Worm (Caenorhabditis elegans) whole organism, L1 larva: Measurements from ENCODE around the gene Y61B8A.6.

Experiments
- grh-1 ChIP-seq: fragments of 200-800 bp; sonication (Bioruptor generic); IDR thresholded peaks from 2 replicates; pipeline ENCODE4 v1.3.6; 2022; ENCODE audit warnings: missing genetic modification reagents, missing genetic modification characterization, missing compliant biosample characterization
- lin-15B ChIP-seq: fragments of 150-350 bp; sonication (generic microtip); optimal IDR thresholded peaks from 3 replicates; lab custom pipeline; 2014; ENCODE audit warnings: missing biosample characterization, missing genetic modification characterization
- snpc-4 ChIP-seq: fragments of 150-350 bp; optimal IDR thresholded peaks from 2 replicates; lab custom pipeline; 2014; ENCODE audit warnings: missing biosample characterization, missing genetic modification characterization
- unc-30 ChIP-seq: sonication (generic microtip); optimal IDR thresholded peaks from 2 replicates; lab custom pipeline; 2017; ENCODE audit warnings: missing biosample characterization, missing genetic modification characterization
- ztf-11 ChIP-seq, 2 experiments: sonication (generic microtip); optimal IDR thresholded peaks; 2 replicates each; lab custom pipeline; 2016 to 2017; ENCODE audit warnings: missing genetic modification characterization in 2 of 2, missing biosample characterization in 1 of 2, missing compliant biosample characterization in 1 of 2

ce11 chrV:17217690-17218089 lies 34.0 kb upstream of the Y61B8A.6 start, which contains the start of gene srbc-62:
- TF ChIP-seq lin-15B (tag; lab: Kevin White, UChicago) (no peak), snpc-4 (tag; lab: Kevin White, UChicago) (no peak), grh-1 (GFP tag; lab: Robert Waterston, UW) (no peak), ztf-11 (tag; optimal IDR thresholded peaks at IDR 0.05; lab: Kevin White, UChicago) (no peak), unc-30 (tag; lab: Kevin White, UChicago) (no peak)
